Fruit fly (Drosophila melanogaster) whole organism, prepupa: ENCODE data around the gene CG14142.

ENCODE experiments used
- Blimp-1 ChIP-seq: fragments of 200-800 bp; sonication (Bioruptor generic); optimal IDR thresholded peaks from 3 replicates; lab custom pipeline; 2017; ENCODE audit warnings: missing biosample characterization, missing genetic modification characterization, mild to moderate bottlenecking, moderate library complexity, missing genetic modification reagents
- CG10631 ChIP-seq: fragments of 200-800 bp; sonication (Bioruptor generic); optimal IDR thresholded peaks from 2 replicates; lab custom pipeline; 2016; ENCODE audit warnings: missing biosample characterization, missing genetic modification characterization
- CG10669 ChIP-seq: fragments of 200-800 bp; sonication (Bioruptor generic); optimal IDR thresholded peaks from 3 replicates; lab custom pipeline; 2018; ENCODE audit warnings: missing biosample characterization, mild to moderate bottlenecking, missing genetic modification characterization, moderate library complexity
- CG11294 ChIP-seq: fragments of 200-800 bp; sonication (Bioruptor generic); IDR thresholded peaks from 2 replicates; pipeline ENCODE4 v1.3.6; 2022; ENCODE audit warnings: missing biosample characterization, missing genetic modification characterization
- CG11762 ChIP-seq: fragments of 200-800 bp; sonication (Bioruptor generic); optimal IDR thresholded peaks from 3 replicates; lab custom pipeline; 2016; ENCODE audit warnings: missing biosample characterization, missing genetic modification characterization; ENCODE audit not compliant: insufficient read depth
- CG1621 ChIP-seq: fragments of 200-800 bp; sonication (Bioruptor generic); optimal IDR thresholded peaks from 3 replicates; lab custom pipeline; 2018; ENCODE audit warnings: missing biosample characterization, mild to moderate bottlenecking, missing genetic modification characterization
- CG16779 ChIP-seq: fragments of 200-800 bp; sonication (Bioruptor generic); optimal IDR thresholded peaks from 3 replicates; lab custom pipeline; 2017; ENCODE audit warnings: missing biosample characterization, mild to moderate bottlenecking, missing genetic modification characterization
- CG31627 ChIP-seq: fragments of 200-800 bp; sonication (Bioruptor generic); optimal IDR thresholded peaks from 3 replicates; lab custom pipeline; 2016; ENCODE audit warnings: missing biosample characterization, missing genetic modification characterization
- CG34406 ChIP-seq: fragments of 200-800 bp; sonication (Bioruptor generic); optimal IDR thresholded peaks from 3 replicates; lab custom pipeline; 2016; ENCODE audit warnings: missing biosample characterization, missing genetic modification characterization
- CG3919 ChIP-seq: fragments of 200-800 bp; sonication (Bioruptor generic); optimal IDR thresholded peaks from 3 replicates; lab custom pipeline; 2016; ENCODE audit warnings: missing biosample characterization, missing genetic modification characterization
- CG6163 ChIP-seq: fragments of 200-800 bp; sonication (Bioruptor generic); IDR thresholded peaks from 3 replicates; pipeline ENCODE4 v1.3.6; 2022; ENCODE audit warnings: missing biosample characterization, missing genetic modification characterization
- CG6276 ChIP-seq: fragments of 200-800 bp; sonication (Bioruptor generic); optimal IDR thresholded peaks from 2 replicates; lab custom pipeline; 2017; ENCODE audit warnings: missing biosample characterization, mild to moderate bottlenecking, missing genetic modification characterization
- CG6792 ChIP-seq: fragments of 200-800 bp; sonication (Bioruptor generic); optimal IDR thresholded peaks from 3 replicates; lab custom pipeline; 2016; ENCODE audit warnings: missing biosample characterization, missing genetic modification characterization
- CG7368 ChIP-seq: fragments of 200-800 bp; sonication (Bioruptor generic); optimal IDR thresholded peaks from 3 replicates; lab custom pipeline; 2016; ENCODE audit warnings: missing biosample characterization, missing genetic modification characterization
- CG8319 ChIP-seq: fragments of 200-800 bp; sonication (Bioruptor generic); optimal IDR thresholded peaks from 3 replicates; lab custom pipeline; 2016; ENCODE audit warnings: missing biosample characterization, missing genetic modification characterization
- CG8632 ChIP-seq: fragments of 200-800 bp; sonication (Bioruptor generic); optimal IDR thresholded peaks from 3 replicates; lab custom pipeline; 2016; ENCODE audit warnings: missing biosample characterization, missing genetic modification characterization
- Eip75B ChIP-seq: fragments of 200-800 bp; sonication (Bioruptor generic); optimal IDR thresholded peaks from 3 replicates; lab custom pipeline; 2016; ENCODE audit warnings: missing biosample characterization, missing genetic modification characterization
- Eip78C ChIP-seq: fragments of 200-800 bp; sonication (Bioruptor generic); peaks from one replicate; lab custom pipeline; 2016; ENCODE audit warnings: missing biosample characterization, missing genetic modification characterization
- Eip93F ChIP-seq: fragments of 200-800 bp; sonication (Bioruptor generic); optimal IDR thresholded peaks from 2 replicates; lab custom pipeline; 2016; ENCODE audit warnings: missing biosample characterization, mild to moderate bottlenecking, missing genetic modification characterization
- Ets21C ChIP-seq: fragments of 200-800 bp; sonication (Bioruptor generic); optimal IDR thresholded peaks from 3 replicates; lab custom pipeline; 2016; ENCODE audit warnings: missing biosample characterization, missing genetic modification characterization
- Ets96B ChIP-seq: fragments of 200-800 bp; optimal IDR thresholded peaks from 2 replicates; lab custom pipeline; 2019; ENCODE audit warnings: missing biosample characterization, mild to moderate bottlenecking, missing genetic modification characterization, moderate library complexity
- Hr38 ChIP-seq: sonication (Bioruptor generic); optimal IDR thresholded peaks from 2 replicates; lab custom pipeline; 2016; ENCODE audit warnings: missing biosample characterization, missing genetic modification characterization
- Hr4 ChIP-seq: fragments of 200-800 bp; sonication (Bioruptor generic); optimal IDR thresholded peaks from 3 replicates; lab custom pipeline; 2016; ENCODE audit warnings: missing biosample characterization, missing genetic modification characterization
- Lpt ChIP-seq: fragments of 200-800 bp; sonication (Bioruptor generic); optimal IDR thresholded peaks from 3 replicates; lab custom pipeline; 2016; ENCODE audit warnings: missing biosample characterization, missing genetic modification characterization
- Met ChIP-seq: fragments of 200-800 bp; sonication (Bioruptor generic); optimal IDR thresholded peaks from 3 replicates; lab custom pipeline; 2016; ENCODE audit warnings: missing biosample characterization, missing genetic modification characterization
- OdsH ChIP-seq: fragments of 200-800 bp; sonication (Bioruptor generic); optimal IDR thresholded peaks from 3 replicates; lab custom pipeline; 2016; ENCODE audit warnings: missing biosample characterization, missing genetic modification characterization
- Smox ChIP-seq: fragments of 200-800 bp; sonication (Bioruptor generic); optimal IDR thresholded peaks from 3 replicates; lab custom pipeline; 2016; ENCODE audit warnings: missing biosample characterization, missing genetic modification characterization
- Sox102F ChIP-seq: fragments of 200-800 bp; sonication (Bioruptor generic); optimal IDR thresholded peaks from 2 replicates; lab custom pipeline; 2016; ENCODE audit warnings: missing biosample characterization, mild to moderate bottlenecking, missing genetic modification characterization
- Sox14 ChIP-seq: fragments of 200-800 bp; sonication (Bioruptor generic); optimal IDR thresholded peaks from 3 replicates; lab custom pipeline; 2016; ENCODE audit warnings: missing biosample characterization, missing genetic modification characterization
- achi ChIP-seq: fragments of 200-800 bp; sonication (Bioruptor generic); optimal IDR thresholded peaks from 3 replicates; lab custom pipeline; 2016; ENCODE audit warnings: missing biosample characterization, missing genetic modification characterization
- fd59A ChIP-seq: fragments of 200-800 bp; sonication (Bioruptor generic); optimal IDR thresholded peaks from 2 replicates; lab custom pipeline; 2017; ENCODE audit warnings: missing biosample characterization, mild to moderate bottlenecking, missing genetic modification characterization, missing genetic modification reagents
- fd85E ChIP-seq: fragments of 200-800 bp; sonication (Bioruptor generic); optimal IDR thresholded peaks from 3 replicates; lab custom pipeline; 2016; ENCODE audit warnings: missing biosample characterization, missing genetic modification characterization
- fkh ChIP-seq: fragments of 200-800 bp; sonication (Bioruptor generic); optimal IDR thresholded peaks from 3 replicates; lab custom pipeline; 2017; ENCODE audit warnings: missing biosample characterization, mild to moderate bottlenecking, missing genetic modification characterization, moderate library complexity
- lz ChIP-seq: fragments of 200-800 bp; sonication (Bioruptor generic); optimal IDR thresholded peaks from 3 replicates; lab custom pipeline; 2016; ENCODE audit warnings: missing biosample characterization, missing genetic modification characterization
- pdm3 ChIP-seq: fragments of 200-800 bp; sonication (Bioruptor generic); optimal IDR thresholded peaks from 3 replicates; lab custom pipeline; 2016; ENCODE audit warnings: missing biosample characterization, missing genetic modification characterization
- salr ChIP-seq, 2 experiments: fragments of 200-800 bp; sonication (Bioruptor generic); optimal IDR thresholded peaks; 3 replicates each; lab custom pipeline; 2016 to 2018; ENCODE audit warnings: missing biosample characterization in 2 of 2, missing genetic modification characterization in 2 of 2, mild to moderate bottlenecking in 1 of 2
- spab ChIP-seq: fragments of 200-800 bp; sonication (Bioruptor generic); optimal IDR thresholded peaks from 2 replicates; lab custom pipeline; 2017; ENCODE audit warnings: missing biosample characterization, mild to moderate bottlenecking, missing genetic modification characterization, missing genetic modification reagents
- svp ChIP-seq: fragments of 200-800 bp; sonication (Bioruptor generic); peaks from one replicate; lab custom pipeline; 2016; ENCODE audit warnings: missing biosample characterization, missing genetic modification characterization
- vri ChIP-seq: fragments of 200-800 bp; sonication (Bioruptor generic); optimal IDR thresholded peaks from 3 replicates; lab custom pipeline; 2016; ENCODE audit warnings: missing biosample characterization, mild to moderate bottlenecking, missing genetic modification characterization

Gene CG14142

DNA sequence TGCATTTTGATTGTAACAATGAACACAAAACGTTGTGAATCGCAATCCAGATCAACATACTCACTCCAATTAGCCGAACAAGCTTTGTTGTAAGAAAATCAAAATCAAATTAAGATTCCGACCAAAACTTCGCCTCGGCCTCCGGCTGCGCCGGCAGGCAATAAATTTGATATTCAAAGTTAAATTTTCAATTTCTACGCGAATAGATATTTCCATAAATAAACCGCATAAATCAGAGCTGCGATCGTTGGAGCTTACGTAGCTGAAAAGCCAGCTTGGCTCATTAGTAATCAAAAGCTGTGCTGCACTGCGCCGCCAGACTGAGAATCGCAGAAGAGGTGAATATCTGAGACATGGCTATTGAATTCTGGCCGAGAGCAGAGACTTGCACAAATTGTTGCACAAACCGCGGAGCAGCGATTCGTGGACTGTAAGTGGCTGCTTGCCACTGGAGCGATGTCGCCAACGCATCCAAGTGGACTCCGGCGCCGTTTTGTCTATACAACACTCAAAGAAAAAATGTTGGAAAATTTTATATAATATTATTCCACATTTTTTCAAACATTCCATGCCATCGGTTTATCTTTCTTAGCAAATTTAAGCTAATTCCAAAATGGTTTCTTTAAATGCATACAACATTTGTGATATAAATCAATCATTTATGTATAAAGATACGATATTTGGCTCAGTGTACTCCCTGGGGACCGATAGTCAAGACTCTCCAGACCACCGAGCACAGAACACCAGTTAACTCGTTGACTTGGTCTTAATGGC is 24.6 kb upstream of the CG14142 start (continued):
- TF ChIP-seq CG1621 (tag; lab: Kevin White, UChicago) (peak; percentile 60), CG34406 (peak; percentile 16), CG11762 (GFP tag; lab: Kevin White, UChicago) (peak; percentile 41), pdm3 (GFP tag; lab: Kevin White, UChicago) (peak; percentile 57), achi (GFP tag; lab: Kevin White, UChicago) (peak; percentile 73), vri (GFP tag; lab: Kevin White, UChicago) (no peak), Sox14 (GFP tag; lab: Kevin White, UChicago) (peak; percentile 56), Lpt (GFP tag; lab: Kevin White, UChicago) (peak; percentile 70), spab (GFP tag; lab: Kevin White, UChicago) (peak; percentile 76), CG31627 (no peak), Smox (GFP tag; lab: Kevin White, UChicago) (no peak), CG6792 (peak; percentile 19), Eip93F (GFP tag; lab: Kevin White, UChicago) (no peak), Hr4 (GFP tag; lab: Kevin White, UChicago) (peak; percentile 70), CG16779 (peak; percentile 51), salr (GFP tag; optimal IDR thresholded peaks at IDR 0.05; lab: Kevin White, UChicago) (peak; percentile 22 to 74), CG10631 (GFP tag; lab: Kevin White, UChicago) (peak; percentile 77), CG11294 (GFP tag; lab: Robert Waterston, UW) (0 out of 2 replicates have a peak, but pooled peaks have one; percentile 54), Ets96B (tag; lab: Kevin White, UChicago) (peak; percentile 88), CG10669 (peak; percentile 85), svp (no peak)
- TF ChIP-seq, all 60 proteins: peak for 37

DNA sequence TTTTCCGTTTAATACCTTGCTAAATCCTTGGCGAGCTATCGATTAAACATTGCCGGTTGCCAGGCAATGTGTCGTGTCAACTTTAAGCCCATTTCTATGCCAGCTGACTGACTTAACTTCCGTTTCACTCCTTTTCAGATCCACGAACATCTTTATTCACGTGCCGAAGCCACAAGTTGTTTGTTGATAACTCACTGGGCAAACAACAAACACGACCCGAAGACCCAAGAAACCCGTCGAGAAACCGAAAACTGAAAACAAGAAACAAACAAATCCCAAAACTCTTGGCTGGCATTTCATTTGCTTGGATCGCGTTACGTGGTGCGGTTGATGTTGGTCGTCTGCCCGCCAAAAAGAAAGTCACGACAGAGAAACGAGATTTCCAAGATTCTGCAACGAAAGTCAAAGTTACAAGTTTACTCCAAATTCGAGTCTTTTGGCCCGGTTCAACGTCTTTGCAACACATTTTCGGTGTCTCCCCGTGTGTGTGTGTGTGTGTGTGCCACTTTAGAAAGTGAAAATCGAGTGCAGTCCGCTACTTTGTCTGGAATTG is 22.5 kb upstream of the CG14142 start, which contains the start of gene CG6216:
TSS of gene CG6216 (minus strand) at position 51 of the 553 bp plus-strand sequence.
- TF ChIP-seq OdsH (GFP tag; lab: Kevin White, UChicago) (no peak), CG3919 (GFP tag; lab: Kevin White, UChicago) (no peak), Eip78C (GFP tag; lab: Kevin White, UChicago) (peak; percentile 40), CG8319 (GFP tag; lab: Kevin White, UChicago) (no peak), Hr4 (GFP tag; lab: Kevin White, UChicago) (no peak), CG6792 (no peak), fd59A (no peak), CG6163 (GFP tag; lab: Robert Waterston, UW) (no peak), CG7368 (no peak), Ets21C (GFP tag; lab: Kevin White, UChicago) (no peak), CG11294 (GFP tag; lab: Robert Waterston, UW) (no peak), CG16779 (no peak), svp (peak; percentile 54), Sox102F (GFP tag; lab: Kevin White, UChicago) (no peak), Met (peak; percentile 1), Blimp-1 (GFP tag; lab: Kevin White, UChicago) (peak; percentile 99), Smox (GFP tag; lab: Kevin White, UChicago) (no peak), Eip75B (GFP tag; lab: Kevin White, UChicago) (peak; percentile 36), CG6276 (peak; percentile 29), achi (GFP tag; lab: Kevin White, UChicago) (peak; percentile 6), lz (GFP tag; lab: Kevin White, UChicago) (no peak), CG8632 (GFP tag; lab: Kevin White, UChicago) (no peak), Hr38 (no peak), spab (GFP tag; lab: Kevin White, UChicago) (no peak), fd85E (no peak), fkh (GFP tag; lab: Kevin White, UChicago) (peak; percentile 27)
